Worm (Caenorhabditis elegans) whole organism, young adult: Measurements from ENCODE around the gene parp-2.

Experiments used
- B0336.3 ChIP-seq: fragments of 200-800 bp; sonication (Bioruptor generic); IDR thresholded peaks from 2 replicates; pipeline ENCODE4 v1.3.6; 2022; ENCODE audit warnings: missing genetic modification characterization, missing compliant biosample characterization
- F37B4.10 ChIP-seq: fragments of 200-800 bp; sonication (Bioruptor generic); IDR thresholded peaks from 2 replicates; pipeline ENCODE4 v1.3.6; 2022; ENCODE audit warnings: missing genetic modification characterization, missing compliant biosample characterization
- T26A5.8 ChIP-seq: sonication (generic microtip); optimal IDR thresholded peaks from 2 replicates; lab custom pipeline; 2016; ENCODE audit warnings: missing genetic modification characterization, missing compliant biosample characterization
- attf-5 ChIP-seq: fragments of 200-800 bp; sonication (Bioruptor generic); optimal IDR thresholded peaks from 2 replicates; lab custom pipeline; 2018; ENCODE audit warnings: mild to moderate bottlenecking, missing genetic modification characterization, missing compliant biosample characterization
- chd-7 ChIP-seq: sonication (generic microtip); optimal IDR thresholded peaks from 2 replicates; lab custom pipeline; 2016; ENCODE audit warnings: mild to moderate bottlenecking, missing genetic modification characterization, moderate library complexity, missing compliant biosample characterization
- egl-44 ChIP-seq: fragments of 200-800 bp; sonication (Bioruptor generic); IDR thresholded peaks from 2 replicates; pipeline ENCODE4 v1.3.6; 2022; ENCODE audit warnings: missing genetic modification reagents, missing genetic modification characterization, missing compliant biosample characterization
- hmg-20 ChIP-seq: fragments of 200-800 bp; sonication (Bioruptor generic); IDR thresholded peaks from 2 replicates; pipeline ENCODE4 v1.3.6; 2022; ENCODE audit warnings: missing genetic modification reagents, missing genetic modification characterization, missing compliant biosample characterization
- lin-40 ChIP-seq: sonication (generic microtip); optimal IDR thresholded peaks from 2 replicates; lab custom pipeline; 2016; ENCODE audit warnings: missing genetic modification characterization, mild to moderate bottlenecking, missing compliant biosample characterization, missing genotype, missing genetic modification reagents
- madf-6 ChIP-seq: fragments of 200-800 bp; sonication (Bioruptor generic); IDR thresholded peaks from 2 replicates; pipeline ENCODE4 v1.3.6; 2022; ENCODE audit warnings: missing genetic modification reagents, missing genetic modification characterization, missing compliant biosample characterization
- nhr-80 ChIP-seq: sonication (generic microtip); optimal IDR thresholded peaks from 2 replicates; lab custom pipeline; 2016; ENCODE audit warnings: missing genetic modification characterization, missing compliant biosample characterization
- sdz-38 ChIP-seq: sonication (generic microtip); optimal IDR thresholded peaks from 2 replicates; lab custom pipeline; 2016; ENCODE audit warnings: missing genotype, missing genetic modification characterization, missing compliant biosample characterization
- snpc-4 ChIP-seq, 5 experiments: fragments of 150-350 bp in 1 of 5; sonication (generic microtip) in 4 of 5; optimal IDR thresholded peaks; 2 replicates each; lab custom pipeline; 2014 to 2018; ENCODE audit warnings: missing genetic modification characterization in 5 of 5, missing biosample characterization in 3 of 5, antibody characterized with exemption in 2 of 5, mild to moderate bottlenecking in 2 of 5, missing compliant biosample characterization in 2 of 5, missing genotype in 2 of 5, moderate library complexity in 2 of 5, missing genetic modification reagents in 1 of 5
- tlf-1 ChIP-seq: fragments of 200-800 bp; sonication (Bioruptor generic); optimal IDR thresholded peaks from 2 replicates; lab custom pipeline; 2018; ENCODE audit warnings: mild to moderate bottlenecking, missing genetic modification characterization, missing compliant biosample characterization
- unc-62 ChIP-seq: fragments of 150-350 bp; optimal IDR thresholded peaks from 2 replicates; lab custom pipeline; 2014; ENCODE audit warnings: missing biosample characterization, missing genetic modification reagents, missing genetic modification characterization

DNA sequence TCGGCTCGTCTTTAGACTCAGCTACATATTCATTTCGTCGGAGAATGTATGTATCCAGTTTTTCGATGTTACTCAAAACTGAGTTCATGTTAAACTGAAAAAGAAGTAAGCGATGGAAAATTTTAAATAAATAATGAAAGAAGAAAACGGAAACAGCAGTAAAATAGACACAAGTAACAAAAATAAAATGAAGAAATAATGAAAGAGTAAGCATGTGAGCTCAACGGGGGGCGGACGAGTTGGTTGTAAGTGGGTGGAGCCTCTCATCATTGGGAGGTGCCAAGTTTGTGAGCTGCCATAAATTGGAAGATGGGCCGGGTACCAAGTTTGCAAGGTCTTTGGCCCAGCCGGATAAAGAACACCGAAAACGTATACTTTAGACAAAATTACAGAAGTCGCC, 9.4 kb upstream of the parp-2 start, which contains the start of gene wee-1.1:
- TF ChIP-seq T26A5.8 (no peak), unc-62 (no peak), lin-40 (tag; lab: Kevin White, UChicago) (no peak), attf-5 (GFP tag; lab: Kevin White, UChicago) (no peak), snpc-4 (GFP tag; optimal IDR thresholded peaks at IDR 0.05; lab: Kevin White, UChicago) (no peak), snpc-4 (tag; optimal IDR thresholded peaks at IDR 0.05; lab: Kevin White, UChicago) (no peak), sdz-38 (no peak), egl-44 (GFP tag; lab: Robert Waterston, UW) (no peak), hmg-20 (GFP tag; lab: Robert Waterston, UW) (no peak), chd-7 (tag; lab: Kevin White, UChicago) (no peak), tlf-1 (no peak), madf-6 (GFP tag; lab: Robert Waterston, UW) (no peak), F37B4.10 (GFP tag; lab: Robert Waterston, UW) (no peak), nhr-80 (tag; lab: Kevin White, UChicago) (no peak), B0336.3 (GFP tag; lab: Robert Waterston, UW) (no peak)
